Fruit fly (Drosophila melanogaster) whole organism, prepupa: ENCODE results near the gene Dip-C.

Source experiments
- CG32006 ChIP-seq: fragments of 200-800 bp; sonication (Bioruptor generic); optimal IDR thresholded peaks from 3 replicates; lab custom pipeline; 2017; ENCODE audit warnings: missing biosample characterization, mild to moderate bottlenecking, missing genetic modification characterization
- CG6854 ChIP-seq: fragments of 200-800 bp; sonication (Bioruptor generic); optimal IDR thresholded peaks from 2 replicates; lab custom pipeline; 2017; ENCODE audit warnings: missing biosample characterization, mild to moderate bottlenecking, missing genetic modification characterization
- CG8319 ChIP-seq: fragments of 200-800 bp; sonication (Bioruptor generic); optimal IDR thresholded peaks from 3 replicates; lab custom pipeline; 2016; ENCODE audit warnings: missing biosample characterization, missing genetic modification characterization
- CG9139 ChIP-seq: fragments of 200-800 bp; sonication (Bioruptor generic); optimal IDR thresholded peaks from 3 replicates; lab custom pipeline; 2017; ENCODE audit warnings: missing biosample characterization, mild to moderate bottlenecking, missing genetic modification characterization
- Sox102F ChIP-seq: fragments of 200-800 bp; sonication (Bioruptor generic); optimal IDR thresholded peaks from 2 replicates; lab custom pipeline; 2016; ENCODE audit warnings: missing biosample characterization, mild to moderate bottlenecking, missing genetic modification characterization
- achi ChIP-seq: fragments of 200-800 bp; sonication (Bioruptor generic); optimal IDR thresholded peaks from 3 replicates; lab custom pipeline; 2016; ENCODE audit warnings: missing biosample characterization, missing genetic modification characterization
- dsx ChIP-seq: fragments of 200-800 bp; optimal IDR thresholded peaks from 3 replicates; lab custom pipeline; 2019; ENCODE audit warnings: missing biosample characterization, mild to moderate bottlenecking, missing genetic modification characterization, moderate library complexity; ENCODE audit not compliant: poor library complexity, severe bottlenecking
- esn ChIP-seq: fragments of 200-800 bp; sonication (Bioruptor generic); optimal IDR thresholded peaks from 2 replicates; lab custom pipeline; 2016; ENCODE audit warnings: missing biosample characterization, mild to moderate bottlenecking, missing genetic modification characterization, moderate library complexity
- spab ChIP-seq: fragments of 200-800 bp; sonication (Bioruptor generic); optimal IDR thresholded peaks from 2 replicates; lab custom pipeline; 2017; ENCODE audit warnings: missing biosample characterization, mild to moderate bottlenecking, missing genetic modification characterization, missing genetic modification reagents
- vri ChIP-seq: fragments of 200-800 bp; sonication (Bioruptor generic); optimal IDR thresholded peaks from 3 replicates; lab custom pipeline; 2016; ENCODE audit warnings: missing biosample characterization, mild to moderate bottlenecking, missing genetic modification characterization

- no peak for TF ChIP-seq CG32006 (GFP tag; lab: Kevin White, UChicago)
- no peak for TF ChIP-seq spab
- no peak for TF ChIP-seq dsx
- no peak for TF ChIP-seq esn (GFP tag; lab: Kevin White, UChicago)
- no peak for TF ChIP-seq Sox102F (GFP tag; lab: Kevin White, UChicago)
- no peak for TF ChIP-seq vri (GFP tag; lab: Kevin White, UChicago)
- TF ChIP-seq CG6854 (GFP tag; lab: Kevin White, UChicago), result no peak
- no peak for TF ChIP-seq achi (GFP tag; lab: Kevin White, UChicago)
- no peak for TF ChIP-seq CG8319 (GFP tag; lab: Kevin White, UChicago)
- no peak for TF ChIP-seq CG9139
These were observed 33.8 kb upstream of the Dip-C start, which contains the start of gene vrs for dm6 chr3R:12447353-12447752.
